Fruit fly (Drosophila melanogaster) whole organism: ENCODE results near the gene bys.

Experiments used
- CG8478 ChIP-seq: fragments of >200 bp; optimal IDR thresholded peaks from 2 replicates; lab custom pipeline; 2018; ENCODE audit warnings: inconsistent platforms
- Dll ChIP-seq: fragments of >200 bp; optimal IDR thresholded peaks from 2 replicates; lab custom pipeline; 2017
- EcR ChIP-seq, 2 experiments: fragments of >200 bp; optimal IDR thresholded peaks; 2 replicates each; lab custom pipeline; 2017; ENCODE audit warnings: missing biosample characterization in 2 of 2, missing genetic modification characterization in 2 of 2, missing genetic modification reagents in 2 of 2
- pan ChIP-seq: fragments of >200 bp; optimal IDR thresholded peaks from 2 replicates; lab custom pipeline; 2017
- psq ChIP-seq: fragments of >200 bp; optimal IDR thresholded peaks from 2 replicates; lab custom pipeline; 2017
- usp ChIP-seq: fragments of >200 bp; optimal IDR thresholded peaks from 2 replicates; lab custom pipeline; 2017; ENCODE audit warnings: missing biosample characterization, missing genetic modification characterization, mixed read lengths

The bys gene

dm6 chrX:7944772-7945722, 43.4 kb downstream of the bys start:
- TF ChIP-seq pan (lab: Kevin White, UChicago) (no peak), CG8478 (lab: Kevin White, UChicago) (no peak), psq (lab: Kevin White, UChicago) (no peak), usp (GFP tag; lab: Kevin White, UChicago) (no peak), Dll (lab: Kevin White, UChicago) (peak; percentile 94), EcR (GFP tag; optimal IDR thresholded peaks at IDR 0.05; lab: Kevin White, UChicago) (no peak)

- TF ChIP-seq CG8478 (lab: Kevin White, UChicago) (no peak), Dll (lab: Kevin White, UChicago) (peak; percentile 39), psq (lab: Kevin White, UChicago) (no peak), pan (lab: Kevin White, UChicago) (no peak), usp (GFP tag; lab: Kevin White, UChicago) (no peak), EcR (GFP tag; optimal IDR thresholded peaks at IDR 0.05; lab: Kevin White, UChicago) (no peak)
Observed at dm6 chrX:7946858-7947313, 45.2 kb downstream of the bys start, which contains the start of gene orion. orion (minus strand) TSS chrX:7946908.
